Worm (Caenorhabditis elegans) whole organism, late embryonic: ENCODE measurements around the gene srv-34.

ENCODE experiments used
- ets-4 ChIP-seq: sonication (generic microtip); optimal IDR thresholded peaks from 2 replicates; lab custom pipeline; 2016; ENCODE audit warnings: missing genetic modification characterization, missing compliant biosample characterization
- unc-42 ChIP-seq: sonication (generic microtip); optimal IDR thresholded peaks from 2 replicates; lab custom pipeline; 2016; ENCODE audit warnings: missing genotype, missing genetic modification characterization, missing compliant biosample characterization

ce11 chrV:16333412-16333811, 41.2 kb downstream of the srv-34 start, which contains the start of gene srh-167:
- TF ChIP-seq unc-42 (tag; lab: Kevin White, UChicago) = no peak
- no peak for TF ChIP-seq ets-4
